Fruit fly (Drosophila melanogaster) whole organism, adult: ENCODE data around the gene CG7101.
A peak's percentile ranks its signal among the peaks of the same experiment; 100 is the strongest.

ENCODE experiments used
- CG11617 ChIP-seq: fragments of 200-800 bp; sonication (Bioruptor generic); optimal IDR thresholded peaks from 2 replicates; lab custom pipeline; 2017; ENCODE audit warnings: mild to moderate bottlenecking, missing biosample characterization, missing genetic modification reagents, missing genetic modification characterization
- CG12768 ChIP-seq: fragments of 200-800 bp; sonication (Bioruptor generic); optimal IDR thresholded peaks from 2 replicates; lab custom pipeline; 2017; ENCODE audit warnings: missing biosample characterization, missing genetic modification characterization, mild to moderate bottlenecking, moderate library complexity, missing genetic modification reagents
- CG14711 ChIP-seq: fragments of 200-800 bp; sonication (Bioruptor generic); optimal IDR thresholded peaks from 2 replicates; lab custom pipeline; 2018; ENCODE audit warnings: missing biosample characterization, mild to moderate bottlenecking, missing genetic modification characterization, moderate library complexity
- CG1620 ChIP-seq: fragments of 200-800 bp; sonication (Bioruptor generic); optimal IDR thresholded peaks from 2 replicates; lab custom pipeline; 2016; ENCODE audit warnings: missing biosample characterization, missing genetic modification characterization
- CG33017 ChIP-seq: fragments of 200-800 bp; sonication (Bioruptor generic); optimal IDR thresholded peaks from 2 replicates; lab custom pipeline; 2018; ENCODE audit warnings: missing biosample characterization, mild to moderate bottlenecking, missing genetic modification characterization, moderate library complexity
- CG5204 ChIP-seq: fragments of 200-800 bp; sonication (Bioruptor generic); optimal IDR thresholded peaks from 2 replicates; lab custom pipeline; 2016; ENCODE audit warnings: missing biosample characterization, missing genetic modification characterization
- CG7045 ChIP-seq: fragments of 200-800 bp; sonication (Bioruptor generic); optimal IDR thresholded peaks from 2 replicates; lab custom pipeline; 2017; ENCODE audit warnings: missing biosample characterization, mild to moderate bottlenecking, missing genetic modification characterization
- CG7101 ChIP-seq: fragments of 200-800 bp; sonication (Bioruptor generic); optimal IDR thresholded peaks from 2 replicates; lab custom pipeline; 2018; ENCODE audit warnings: missing biosample characterization, mild to moderate bottlenecking, missing genetic modification characterization, moderate library complexity
- Clk ChIP-seq: fragments of 200-800 bp; sonication (Bioruptor generic); optimal IDR thresholded peaks from 2 replicates; lab custom pipeline; 2017; ENCODE audit warnings: missing biosample characterization, missing genetic modification characterization
- Crg-1 ChIP-seq: fragments of 200-800 bp; sonication (Bioruptor generic); optimal IDR thresholded peaks from 2 replicates; lab custom pipeline; 2016; ENCODE audit warnings: missing biosample characterization, missing genetic modification characterization
- Hr96 ChIP-seq: fragments of 200-800 bp; sonication (Bioruptor generic); optimal IDR thresholded peaks from 2 replicates; lab custom pipeline; 2016; ENCODE audit warnings: missing biosample characterization, missing genetic modification characterization
- Mnt ChIP-seq: fragments of 200-800 bp; sonication (Bioruptor generic); optimal IDR thresholded peaks from 2 replicates; lab custom pipeline; 2016; ENCODE audit warnings: missing biosample characterization, mild to moderate bottlenecking, missing genetic modification characterization
- bab1 ChIP-seq: fragments of 200-800 bp; sonication (Bioruptor generic); optimal IDR thresholded peaks from 3 replicates; lab custom pipeline; 2019; ENCODE audit warnings: missing biosample characterization, mild to moderate bottlenecking, missing genetic modification characterization, moderate library complexity
- cic ChIP-seq: fragments of 200-800 bp; sonication (Bioruptor generic); optimal IDR thresholded peaks from 2 replicates; lab custom pipeline; 2017; ENCODE audit warnings: missing biosample characterization, mild to moderate bottlenecking, missing genetic modification characterization, moderate library complexity
- cnc ChIP-seq, 2 experiments: fragments of >200 bp; optimal IDR thresholded peaks; 2 replicates each; lab custom pipeline; 2017
- kay ChIP-seq: fragments of 200-800 bp; sonication (Bioruptor generic); peaks from one replicate; lab custom pipeline; 2016; ENCODE audit warnings: missing biosample characterization, missing genetic modification characterization, borderline replicate concordance
- ovo ChIP-seq: fragments of 200-800 bp; sonication (Bioruptor generic); optimal IDR thresholded peaks from 2 replicates; lab custom pipeline; 2016; ENCODE audit warnings: missing biosample characterization, missing genetic modification characterization
- pad ChIP-seq: fragments of 200-800 bp; sonication (Bioruptor generic); optimal IDR thresholded peaks from 3 replicates; lab custom pipeline; 2017; ENCODE audit warnings: missing biosample characterization, missing genetic modification characterization, mild to moderate bottlenecking, moderate library complexity, missing genetic modification reagents
- tj ChIP-seq: fragments of 200-800 bp; sonication (Bioruptor generic); optimal IDR thresholded peaks from 3 replicates; lab custom pipeline; 2017; ENCODE audit warnings: missing biosample characterization, mild to moderate bottlenecking, missing genetic modification characterization, moderate library complexity
- toe ChIP-seq: fragments of 200-800 bp; sonication (Bioruptor generic); optimal IDR thresholded peaks from 2 replicates; lab custom pipeline; 2016; ENCODE audit warnings: missing biosample characterization, missing genetic modification characterization

CG7101 gene

DNA sequence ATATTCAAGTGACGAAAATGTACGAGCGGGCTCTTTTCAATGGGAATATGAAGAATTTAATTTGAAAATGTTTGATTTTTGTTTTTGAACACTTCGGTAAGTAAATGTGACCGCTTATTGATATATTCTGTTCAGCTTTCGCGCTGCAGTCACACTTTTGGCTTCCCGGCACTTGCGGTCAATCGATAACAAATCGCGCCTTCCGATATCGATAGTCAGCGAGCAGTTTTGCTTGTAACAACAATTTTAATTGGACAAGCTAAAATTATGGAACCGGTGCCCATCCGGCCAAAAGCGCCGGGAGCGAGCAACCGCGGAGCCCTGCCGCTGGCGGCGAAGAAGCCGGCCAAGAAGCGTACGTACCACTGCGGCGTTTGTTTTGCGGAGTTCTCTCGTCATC lies at the start of gene CG7101:
TSS of gene CG7101 (plus strand) at position 196 of the 400 bp plus-strand sequence.
- TF ChIP-seq Mnt (GFP tag; lab: Kevin White, UChicago) (no peak), bab1 (peak; percentile 27)

DNA sequence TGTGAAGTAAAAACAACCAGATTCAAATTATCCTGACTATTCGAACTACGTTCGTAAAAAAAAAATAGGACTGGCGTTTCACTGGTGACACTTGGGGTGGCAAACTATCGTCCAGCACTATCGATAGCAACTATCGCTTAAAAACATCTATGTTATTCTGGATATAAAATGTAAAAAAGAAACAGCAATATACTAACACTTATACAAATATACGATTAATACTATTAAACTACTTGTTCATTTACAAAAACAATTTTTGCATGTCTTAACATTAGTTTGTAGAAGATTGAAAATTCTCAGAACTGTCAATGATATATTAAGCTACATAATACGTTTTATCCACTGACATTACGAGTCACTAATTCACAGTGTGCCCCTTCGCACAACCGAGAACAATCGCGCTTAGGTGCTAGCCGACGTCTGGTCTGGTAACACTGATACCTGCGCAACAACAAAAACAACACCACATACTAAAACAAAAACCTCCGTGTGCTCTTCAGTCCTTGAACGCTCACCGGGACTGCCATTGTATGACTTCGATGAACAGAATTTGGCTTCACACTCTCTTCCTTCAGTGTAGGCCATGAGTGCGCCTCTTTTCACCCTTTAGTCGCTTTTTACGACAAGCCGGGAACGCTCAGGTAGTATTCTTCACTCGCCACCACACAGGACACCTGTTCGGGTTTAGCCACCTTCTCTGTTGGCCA lies 46.8 kb upstream of the CG7101 start, which contains the start of gene CG18259:
TSS of gene CG18259 (minus strand) at position 78 of the 707 bp plus-strand sequence.
- TF ChIP-seq CG5204 (GFP tag; lab: Kevin White, UChicago) (peak; percentile 1), CG14711 (tag; lab: Kevin White, UChicago) (no peak), bab1 (no peak), cic (no peak), Hr96 (GFP tag; lab: Kevin White, UChicago) (peak; percentile 30), CG33017 (tag; lab: Kevin White, UChicago) (no peak), CG12768 (no peak), CG11617 (GFP tag; lab: Kevin White, UChicago) (peak; percentile 11), Mnt (GFP tag; lab: Kevin White, UChicago) (no peak), Crg-1 (no peak), CG7045 (no peak), Clk (GFP tag; lab: Kevin White, UChicago) (no peak), cnc (optimal IDR thresholded peaks at IDR 0.05; lab: Kevin White, UChicago) (no peak), toe (GFP tag; lab: Kevin White, UChicago) (peak; percentile 44), CG1620 (peak; percentile 10), ovo (GFP tag; lab: Kevin White, UChicago) (no peak), tj (GFP tag; lab: Kevin White, UChicago) (peak; percentile 19), kay (GFP tag; lab: Kevin White, UChicago) (no peak), pad (GFP tag; lab: Kevin White, UChicago) (no peak), CG7101 (tag; lab: Kevin White, UChicago) (no peak)

DNA sequence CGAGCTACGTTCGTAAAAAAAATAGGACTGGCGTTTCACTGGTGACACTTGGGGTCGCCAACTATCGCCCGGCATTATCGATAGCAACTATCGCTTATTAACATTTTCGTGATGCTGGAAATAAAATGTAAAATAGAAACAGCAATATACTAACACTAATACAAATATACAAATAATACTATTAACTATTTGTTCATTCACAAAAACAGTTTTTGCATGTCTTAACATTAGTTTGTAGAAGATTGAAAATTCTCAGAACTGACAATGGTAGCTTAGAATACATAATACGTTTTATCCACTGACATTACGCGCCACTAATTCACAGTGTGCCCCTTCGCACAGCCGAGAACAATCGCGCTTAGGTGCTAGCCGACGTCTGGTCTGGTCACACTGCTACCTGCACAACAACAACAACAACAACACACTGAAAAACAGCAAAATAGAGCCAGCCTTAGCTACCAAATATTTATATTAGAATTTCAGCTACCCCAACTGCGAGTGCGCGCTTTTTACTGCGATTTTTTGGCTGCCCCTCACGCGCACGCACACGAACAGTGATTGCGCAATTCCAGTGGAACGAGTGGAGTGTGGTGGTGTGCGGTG lies 42.1 kb upstream of the CG7101 start, which contains the start of the genes CG6961 and S6KL:
TSS of gene CG6961 (minus strand) at position 68 of the 603 bp plus-strand sequence.
TSS of gene S6KL (plus strand) at position 322 of the 603 bp plus-strand sequence.
- TF ChIP-seq CG14711 (tag; lab: Kevin White, UChicago) (no peak), cnc (optimal IDR thresholded peaks at IDR 0.05; lab: Kevin White, UChicago) (no peak), tj (GFP tag; lab: Kevin White, UChicago) (peak; percentile 5), toe (GFP tag; lab: Kevin White, UChicago) (peak; percentile 2), Clk (GFP tag; lab: Kevin White, UChicago) (no peak), bab1 (peak; percentile 22), CG5204 (GFP tag; lab: Kevin White, UChicago) (peak; percentile 18)

DNA sequence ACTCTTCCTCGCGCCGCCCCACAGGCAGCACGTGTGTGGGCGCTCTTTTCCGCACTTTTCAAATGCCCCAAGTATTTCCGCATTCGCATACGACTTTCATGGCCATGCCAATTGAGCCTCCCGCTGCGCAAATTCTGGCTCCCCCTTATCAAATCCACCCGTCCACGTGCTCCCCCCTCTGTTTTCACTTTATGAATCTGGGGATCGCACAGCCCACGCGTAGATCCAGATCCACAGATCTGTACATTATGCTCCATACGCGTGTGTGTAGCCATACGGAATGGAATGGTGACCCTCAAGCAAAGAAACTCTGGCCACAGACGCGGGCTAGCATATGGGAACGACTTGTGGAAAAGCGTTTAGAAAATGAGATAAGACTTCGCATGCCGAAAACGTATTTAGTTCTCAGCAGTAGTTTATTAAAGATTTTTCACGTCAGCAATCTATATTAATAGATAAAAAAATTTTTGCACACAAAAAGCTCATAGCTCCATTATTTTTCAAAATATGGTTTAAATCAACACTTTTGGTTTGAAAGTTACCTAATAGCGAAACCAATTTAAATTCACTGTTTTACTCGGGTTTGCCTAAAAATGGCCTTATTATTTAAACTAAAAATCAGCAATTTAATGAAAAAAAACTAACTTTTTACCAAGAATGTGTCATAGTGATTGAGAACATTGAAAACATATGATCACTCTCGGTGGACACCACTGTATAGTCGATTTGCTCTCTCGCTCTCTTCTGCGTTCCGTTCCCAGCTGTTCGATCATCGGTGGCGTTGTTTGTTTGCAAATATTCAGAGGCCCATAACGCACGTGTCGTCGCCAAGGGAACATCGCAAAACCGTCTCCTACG lies 40.8 kb upstream of the CG7101 start:
- TF ChIP-seq CG1620 (no peak), CG11617 (GFP tag; lab: Kevin White, UChicago) (peak; percentile 70), CG7045 (peak; percentile 2), ovo (GFP tag; lab: Kevin White, UChicago) (no peak), bab1 (peak; percentile 76), tj (GFP tag; lab: Kevin White, UChicago) (peak; percentile 60), Hr96 (GFP tag; lab: Kevin White, UChicago) (peak; percentile 40), CG7101 (tag; lab: Kevin White, UChicago) (peak; percentile 5), CG5204 (GFP tag; lab: Kevin White, UChicago) (peak; percentile 51), CG14711 (tag; lab: Kevin White, UChicago) (no peak), toe (GFP tag; lab: Kevin White, UChicago) (peak; percentile 0), Mnt (GFP tag; lab: Kevin White, UChicago) (peak; percentile 80), cic (no peak)

DNA sequence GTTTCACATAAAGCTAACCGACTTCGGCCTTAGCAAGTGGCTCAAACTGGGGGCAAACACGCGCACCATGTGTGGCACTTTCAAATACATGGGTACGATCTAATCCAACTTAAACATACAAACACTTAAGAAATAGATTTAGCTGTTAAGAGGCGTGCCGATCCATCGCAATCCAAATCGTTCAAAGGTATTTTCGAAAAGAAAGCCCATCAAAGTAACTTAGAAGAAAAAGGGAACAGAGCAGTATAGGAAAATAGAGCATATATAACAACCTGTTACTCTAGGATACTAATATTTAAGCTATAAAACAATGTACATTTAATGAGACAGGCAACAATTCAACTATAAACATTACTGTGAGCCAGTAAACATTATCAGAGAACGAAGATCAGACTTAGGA lies 39.0 kb upstream of the CG7101 start, which contains the start of gene Atg101:
TSS of gene Atg101 (plus strand) at position 301 of the 400 bp plus-strand sequence.
- TF ChIP-seq tj (GFP tag; lab: Kevin White, UChicago) (no peak), Hr96 (GFP tag; lab: Kevin White, UChicago) (no peak), CG33017 (tag; lab: Kevin White, UChicago) (no peak), CG14711 (tag; lab: Kevin White, UChicago) (no peak), CG7101 (tag; lab: Kevin White, UChicago) (no peak), toe (GFP tag; lab: Kevin White, UChicago) (no peak), CG7045 (no peak), kay (GFP tag; lab: Kevin White, UChicago) (no peak), Crg-1 (no peak), cnc (optimal IDR thresholded peaks at IDR 0.05; lab: Kevin White, UChicago) (no peak), Mnt (GFP tag; lab: Kevin White, UChicago) (no peak), Clk (GFP tag; lab: Kevin White, UChicago) (no peak), CG1620 (no peak)
